Worm (Caenorhabditis elegans): ENCODE results near the gene swsn-7.

The swsn-7 gene

ce11 chrII:8075324-8075810 lies 47.8 kb upstream of the swsn-7 start, which contains the start of gene K02C4.2 (continued):
- TF ChIP-seq unc-3 (GFP tag; conservative IDR thresholded peaks at IDR 0.05): no peak
- TF ChIP-seq unc-3 (tag; optimal IDR thresholded peaks at IDR 0.05): no peak
- TF ChIP-seq ceh-48 (tag; optimal IDR thresholded peaks at IDR 0.05): peak; percentile 17
- TF ChIP-seq madf-2 (tag; optimal IDR thresholded peaks at IDR 0.05): no peak
- TF ChIP-seq dmd-4 (tag; optimal IDR thresholded peaks at IDR 0.05; ENCODE audit: borderline replicate concordance): no peak
- peak; percentile 76 for TF ChIP-seq dve-1 (tag; optimal IDR thresholded peaks at IDR 0.05)
- no peak for TF ChIP-seq rnt-1 (tag; optimal IDR thresholded peaks at IDR 0.05)
- no peak for TF ChIP-seq nhr-11 (tag; optimal IDR thresholded peaks at IDR 0.05)
- TF ChIP-seq pqm-1 (tag; optimal IDR thresholded peaks at IDR 0.05): no peak
- peak; percentile 49 for TF ChIP-seq lin-11 (tag; optimal IDR thresholded peaks at IDR 0.05)
- TF ChIP-seq unc-42 (tag; optimal IDR thresholded peaks at IDR 0.05): no peak
- TF ChIP-seq F13H6.1 (tag; optimal IDR thresholded peaks at IDR 0.05): no peak
- no peak for TF ChIP-seq syd-9 (tag; optimal IDR thresholded peaks at IDR 0.05)
- no peak for TF ChIP-seq pag-3 (tag; optimal IDR thresholded peaks at IDR 0.05; ENCODE audit: borderline replicate concordance)
- TF ChIP-seq lim-6 (tag; optimal IDR thresholded peaks at IDR 0.05): no peak
- peak; percentile 52 for TF ChIP-seq ceh-34 (tag; optimal IDR thresholded peaks at IDR 0.05)
- TF ChIP-seq ahr-1 (tag; optimal IDR thresholded peaks at IDR 0.05): no peak
- TF ChIP-seq ceh-6 (GFP tag; optimal IDR thresholded peaks at IDR 0.05): peak; percentile 78
- TF ChIP-seq fkh-6 (tag; optimal IDR thresholded peaks at IDR 0.05): peak; percentile 46
- peak; percentile 45 for TF ChIP-seq T23F11.4 (GFP tag; optimal IDR thresholded peaks at IDR 0.05)
- TF ChIP-seq ceh-24 (tag; optimal IDR thresholded peaks at IDR 0.05): no peak
- TF ChIP-seq fax-1 (tag; optimal IDR thresholded peaks at IDR 0.05): peak; percentile 9
- TF ChIP-seq ceh-9 (tag; optimal IDR thresholded peaks at IDR 0.05): no peak
- no peak for TF ChIP-seq Y22D7AL.16 (tag; optimal IDR thresholded peaks at IDR 0.05)
- no peak for TF ChIP-seq ets-4 (tag; optimal IDR thresholded peaks at IDR 0.05)
- TF ChIP-seq K09A11.1 (tag; optimal IDR thresholded peaks at IDR 0.05; ENCODE audit: insufficient read depth): peak; percentile 63
- no peak for TF ChIP-seq sdc-2 (tag; optimal IDR thresholded peaks at IDR 0.05)
- no peak for TF ChIP-seq hlh-8 (tag; optimal IDR thresholded peaks at IDR 0.05)
- no peak for TF ChIP-seq ceh-19 (GFP tag; optimal IDR thresholded peaks at IDR 0.05)
- peak; percentile 55 for TF ChIP-seq sox-4 (tag; optimal IDR thresholded peaks at IDR 0.05)
- no peak for TF ChIP-seq elt-4 (tag; optimal IDR thresholded peaks at IDR 0.05)

ce11 chrII:8074058-8074457 lies 46.5 kb upstream of the swsn-7 start:
- TF ChIP-seq hlh-8 (tag; optimal IDR thresholded peaks at IDR 0.05) (no peak), sdc-2 (tag; optimal IDR thresholded peaks at IDR 0.05) (no peak), K09A11.1 (tag; optimal IDR thresholded peaks at IDR 0.05; ENCODE audit: insufficient read depth) (no peak), nfya-1 (tag; optimal IDR thresholded peaks at IDR 0.05) (no peak), unc-3 (GFP tag; conservative IDR thresholded peaks at IDR 0.05) (no peak), unc-3 (tag; optimal IDR thresholded peaks at IDR 0.05) (no peak), ceh-34 (tag; optimal IDR thresholded peaks at IDR 0.05) (no peak), sox-2 (GFP tag; IDR thresholded peaks at IDR 0.05) (no peak), ceh-2 (tag; optimal IDR thresholded peaks at IDR 0.05) (no peak), T23F11.4 (GFP tag; optimal IDR thresholded peaks at IDR 0.05) (no peak), ceh-30 (tag; optimal IDR thresholded peaks at IDR 0.05) (no peak), nhr-232 (tag; optimal IDR thresholded peaks at IDR 0.05) (no peak), che-1 (tag; optimal IDR thresholded peaks at IDR 0.05) (no peak), C38D4.7 (GFP tag; optimal IDR thresholded peaks at IDR 0.05) (no peak), ceh-22 (tag; optimal IDR thresholded peaks at IDR 0.05) (no peak), ceh-14 (tag; optimal IDR thresholded peaks at IDR 0.05) (no peak), pat-9 (tag; optimal IDR thresholded peaks at IDR 0.05) (no peak), unc-42 (tag; optimal IDR thresholded peaks at IDR 0.05) (no peak), C08G9.2 (tag; optimal IDR thresholded peaks at IDR 0.05) (no peak), ama-1 (optimal IDR thresholded peaks at IDR 0.05) (no peak)
